Worm (Caenorhabditis elegans) whole organism, L4/young adult: ENCODE results near the gene trcs-2.

Source experiments
- W03F9.2 ChIP-seq: fragments of 150-350 bp; optimal IDR thresholded peaks from 2 replicates; lab custom pipeline; 2014; ENCODE audit warnings: missing biosample characterization, missing genetic modification characterization
- dao-5 ChIP-seq: sonication (generic microtip); optimal IDR thresholded peaks from 2 replicates; lab custom pipeline; 2016; ENCODE audit warnings: missing genotype, missing genetic modification characterization, moderate library complexity, missing compliant biosample characterization
- him-1 ChIP-seq: sonication (generic microtip); optimal IDR thresholded peaks from 2 replicates; lab custom pipeline; 2016; ENCODE audit warnings: missing genotype, missing genetic modification reagents, missing genetic modification characterization, missing compliant biosample characterization

ce11 chrII:8743379-8744173 lies 21.3 kb downstream of the trcs-2 start, which contains the start of gene mak-1:
- no peak for TF ChIP-seq W03F9.2 (tag; lab: Kevin White, UChicago)
- TF ChIP-seq dao-5 (tag; lab: Kevin White, UChicago) = no peak
- no peak for TF ChIP-seq him-1 (tag; lab: Kevin White, UChicago)
